Worm (Caenorhabditis elegans): ENCODE measurements around the gene ttx-1.
A peak's percentile ranks its signal among the peaks of the same experiment; 100 is the strongest.

The ttx-1 gene

ce11 chrV:20004385-20004784, 59.6 kb downstream of the ttx-1 start, which contains the start of gene unc-51 (continued):
- TF ChIP-seq elt-2 (tag; optimal IDR thresholded peaks at IDR 0.05), result peak; percentile 9
- TF ChIP-seq ces-1 (GFP tag; optimal IDR thresholded peaks at IDR 0.05), result no peak
- TF ChIP-seq lin-35 (GFP tag; optimal IDR thresholded peaks at IDR 0.05), result peak in 1 of 2 experiments; percentile 9
- no peak for TF ChIP-seq vab-15 (tag; optimal IDR thresholded peaks at IDR 0.05)
- no peak for TF ChIP-seq ceh-82 (tag; optimal IDR thresholded peaks at IDR 0.05)
- peak; percentile 14 for TF ChIP-seq nhr-90 (tag; optimal IDR thresholded peaks at IDR 0.05; ENCODE audit: poor library complexity)
- TF ChIP-seq unc-130 (tag; optimal IDR thresholded peaks at IDR 0.05), result no peak
- no peak for TF ChIP-seq C16A3.4 (tag; optimal IDR thresholded peaks at IDR 0.05)
- no peak for TF ChIP-seq nhr-28 (tag; optimal IDR thresholded peaks at IDR 0.05)
- TF ChIP-seq zag-1 (tag; optimal IDR thresholded peaks at IDR 0.05), result no peak
- TF ChIP-seq aly-2 (tag; optimal IDR thresholded peaks at IDR 0.05), result no peak
- TF ChIP-seq snpc-4 (tag; optimal IDR thresholded peaks at IDR 0.05), result no peak
- no peak for TF ChIP-seq nhr-19 (GFP tag; conservative IDR thresholded peaks at IDR 0.05)
- TF ChIP-seq nhr-47 (tag; optimal IDR thresholded peaks at IDR 0.05), result no peak
- TF ChIP-seq fkh-10 (GFP tag; optimal IDR thresholded peaks at IDR 0.05), result no peak
- TF ChIP-seq zip-4 (GFP tag; optimal IDR thresholded peaks at IDR 0.05), result no peak
- no peak for TF ChIP-seq unc-98 (GFP tag; IDR thresholded peaks at IDR 0.05)
- no peak for TF ChIP-seq irx-1 (tag; optimal IDR thresholded peaks at IDR 0.05)
- TF ChIP-seq nhr-20 (tag; optimal IDR thresholded peaks at IDR 0.05), result peak; percentile 15
- no peak for TF ChIP-seq lin-14 (GFP tag; optimal IDR thresholded peaks at IDR 0.05)
